Fruit fly (Drosophila melanogaster) whole organism, wandering third instar larva: ENCODE data around the gene CG2909.

ENCODE experiments used
- Abd-B ChIP-seq: fragments of >200 bp; optimal IDR thresholded peaks from 2 replicates; lab custom pipeline; 2017; ENCODE audit warnings: missing biosample characterization, missing genetic modification characterization
- CG32264 ChIP-seq: fragments of 200-800 bp; sonication (Bioruptor generic); optimal IDR thresholded peaks from 2 replicates; lab custom pipeline; 2016; ENCODE audit warnings: missing biosample characterization, missing genetic modification characterization
- CG9705 ChIP-seq: fragments of 200-800 bp; sonication (Bioruptor generic); optimal IDR thresholded peaks from 2 replicates; lab custom pipeline; 2018; ENCODE audit warnings: missing biosample characterization, mild to moderate bottlenecking, missing genetic modification characterization
- CrebA ChIP-seq: fragments of 200-800 bp; sonication (Bioruptor generic); optimal IDR thresholded peaks from 2 replicates; lab custom pipeline; 2016; ENCODE audit warnings: missing biosample characterization, mild to moderate bottlenecking, missing genetic modification characterization, borderline replicate concordance
- Dfd ChIP-seq: fragments of >200 bp; optimal IDR thresholded peaks from 2 replicates; lab custom pipeline; 2017; ENCODE audit warnings: missing biosample characterization, missing genetic modification characterization
- Dif ChIP-seq: fragments of 200-275, 200-300 bp; sonication (Bioruptor generic); optimal IDR thresholded peaks from 2 replicates; lab custom pipeline; 2018; ENCODE audit warnings: missing biosample characterization, missing genetic modification characterization; ENCODE audit not compliant: partially characterized antibody
- GATAd ChIP-seq: sonication (Bioruptor generic); optimal IDR thresholded peaks from 2 replicates; lab custom pipeline; 2016; ENCODE audit warnings: missing biosample characterization, missing genetic modification characterization
- HLH106 ChIP-seq: fragments of 200-800 bp; optimal IDR thresholded peaks from 3 replicates; lab custom pipeline; 2019; ENCODE audit warnings: missing biosample characterization, mild to moderate bottlenecking, missing genetic modification characterization, moderate library complexity
- Hnf4 ChIP-seq: fragments of 200-800 bp; sonication (Bioruptor generic); optimal IDR thresholded peaks from 2 replicates; lab custom pipeline; 2016; ENCODE audit warnings: missing biosample characterization, mild to moderate bottlenecking, missing genetic modification characterization
- Hr78 ChIP-seq: fragments of >200 bp; optimal IDR thresholded peaks from 2 replicates; lab custom pipeline; 2017; ENCODE audit warnings: missing biosample characterization, missing genetic modification characterization
- Hr83 ChIP-seq: fragments of 200-300 bp; sonication (Bioruptor generic); optimal IDR thresholded peaks from 2 replicates; lab custom pipeline; 2016; ENCODE audit warnings: missing biosample characterization, mild to moderate bottlenecking, missing genetic modification characterization, moderate library complexity; ENCODE audit not compliant: poor library complexity, severe bottlenecking
- Jra ChIP-seq: sonication (Bioruptor generic); optimal IDR thresholded peaks from 2 replicates; lab custom pipeline; 2016; ENCODE audit warnings: missing biosample characterization, missing genetic modification characterization
- Mio ChIP-seq: sonication (Bioruptor generic); optimal IDR thresholded peaks from 2 replicates; lab custom pipeline; 2016; ENCODE audit warnings: missing biosample characterization, missing genetic modification characterization
- Myc ChIP-seq: fragments of >200 bp; optimal IDR thresholded peaks from 2 replicates; lab custom pipeline; 2017
- N ChIP-seq: fragments of >200 bp; optimal IDR thresholded peaks from 2 replicates; lab custom pipeline; 2018; ENCODE audit warnings: missing biosample characterization, missing external identifiers, missing genetic modification characterization
- OdsH ChIP-seq: fragments of 200-800 bp; sonication (Bioruptor generic); optimal IDR thresholded peaks from 2 replicates; lab custom pipeline; 2016; ENCODE audit warnings: missing biosample characterization, mild to moderate bottlenecking, missing genetic modification characterization
- Rel ChIP-seq, 2 experiments: fragments of 200-800 bp; sonication (Bioruptor generic) in 1 of 2; optimal IDR thresholded peaks; 2 replicates in 1 of 2; 3 replicates in 1 of 2; lab custom pipeline; 2016 to 2019; ENCODE audit warnings: mild to moderate bottlenecking in 2 of 2, missing biosample characterization in 2 of 2, missing genetic modification characterization in 2 of 2, moderate library complexity in 1 of 2
- Sp1 ChIP-seq: fragments of 200-800 bp; sonication (Bioruptor generic); optimal IDR thresholded peaks from 3 replicates; lab custom pipeline; 2019; ENCODE audit warnings: missing biosample characterization, mild to moderate bottlenecking, missing genetic modification characterization, moderate library complexity
- Vsx2 ChIP-seq: fragments of 200-300, 225-300 bp; sonication (Bioruptor generic); optimal IDR thresholded peaks from 2 replicates; lab custom pipeline; 2018; ENCODE audit warnings: missing biosample characterization, missing genetic modification characterization; ENCODE audit not compliant: partially characterized antibody
- br ChIP-seq: fragments of 200-800 bp; sonication (Bioruptor generic); optimal IDR thresholded peaks from 2 replicates; lab custom pipeline; 2016; ENCODE audit warnings: missing biosample characterization, missing genetic modification characterization
- brk ChIP-seq: fragments of 200-800 bp; sonication (Bioruptor generic); optimal IDR thresholded peaks from 2 replicates; lab custom pipeline; 2016; ENCODE audit warnings: missing biosample characterization, mild to moderate bottlenecking, missing genetic modification characterization
- dl ChIP-seq, 2 experiments: fragments of 175-275, 200-275 bp in 1 of 2; fragments of 200-275 bp in 1 of 2; sonication (Bioruptor generic); optimal IDR thresholded peaks; lab custom pipeline; 2018; ENCODE audit warnings: mild to moderate bottlenecking in 2 of 2, missing biosample characterization in 2 of 2, missing genetic modification characterization in 2 of 2, moderate library complexity in 2 of 2; ENCODE audit not compliant: partially characterized antibody in 2 of 2, insufficient read depth in 1 of 2
- dmrt93B ChIP-seq: fragments of 200-800 bp; sonication (Bioruptor generic); optimal IDR thresholded peaks from 2 replicates; lab custom pipeline; 2018; ENCODE audit warnings: missing biosample characterization, mild to moderate bottlenecking, missing genetic modification characterization
- dsf ChIP-seq: sonication (Bioruptor generic); optimal IDR thresholded peaks from 2 replicates; lab custom pipeline; 2016; ENCODE audit warnings: missing biosample characterization, missing genetic modification characterization, borderline replicate concordance
- ey ChIP-seq: fragments of 200-800 bp; sonication (Bioruptor generic); optimal IDR thresholded peaks from 2 replicates; lab custom pipeline; 2016; ENCODE audit warnings: missing biosample characterization, missing genetic modification characterization
- foxo ChIP-seq, 2 experiments: fragments of 200-800 bp; sonication (Bioruptor generic); optimal IDR thresholded peaks; 2 replicates in 1 of 2; 3 replicates in 1 of 2; lab custom pipeline; 2016 to 2017; ENCODE audit warnings: missing biosample characterization in 2 of 2, missing genetic modification characterization in 2 of 2
- fru ChIP-seq: fragments of 200-800 bp; sonication (Bioruptor generic); optimal IDR thresholded peaks from 3 replicates; lab custom pipeline; 2016; ENCODE audit warnings: missing biosample characterization, mild to moderate bottlenecking, missing genetic modification characterization
- h ChIP-seq: fragments of 200-800 bp; sonication (Bioruptor generic); optimal IDR thresholded peaks from 3 replicates; lab custom pipeline; 2016; ENCODE audit warnings: missing biosample characterization, mild to moderate bottlenecking, missing genetic modification characterization
- jim ChIP-seq: fragments of 175-275, 200-325 bp; sonication (Bioruptor generic); optimal IDR thresholded peaks from 2 replicates; lab custom pipeline; 2016; ENCODE audit warnings: missing biosample characterization, mild to moderate bottlenecking, missing genetic modification characterization
- lola ChIP-seq: fragments of >200 bp; optimal IDR thresholded peaks from 2 replicates; lab custom pipeline; 2017; ENCODE audit warnings: missing biosample characterization, missing genetic modification characterization
- pan ChIP-seq: fragments of >200 bp; optimal IDR thresholded peaks from 2 replicates; lab custom pipeline; 2017
- psq ChIP-seq: fragments of 200-800 bp; sonication (Bioruptor generic); optimal IDR thresholded peaks from 3 replicates; lab custom pipeline; 2017; ENCODE audit warnings: missing biosample characterization, mild to moderate bottlenecking, missing genetic modification characterization, moderate library complexity
- rgr ChIP-seq: fragments of 200-800 bp; sonication (Bioruptor generic); optimal IDR thresholded peaks from 3 replicates; lab custom pipeline; 2016; ENCODE audit warnings: missing biosample characterization, mild to moderate bottlenecking, missing genetic modification characterization
- sage ChIP-seq: fragments of 200-800 bp; sonication (Bioruptor generic); optimal IDR thresholded peaks from 2 replicates; lab custom pipeline; 2016; ENCODE audit warnings: missing biosample characterization, mild to moderate bottlenecking, missing genetic modification characterization
- sv ChIP-seq: fragments of 200-800 bp; sonication (Bioruptor generic); optimal IDR thresholded peaks from 3 replicates; lab custom pipeline; 2016; ENCODE audit warnings: missing biosample characterization, missing genetic modification characterization
- tai ChIP-seq: sonication (Bioruptor generic); optimal IDR thresholded peaks from 2 replicates; lab custom pipeline; 2016; ENCODE audit warnings: missing biosample characterization, missing genetic modification characterization
- usp ChIP-seq: fragments of >200 bp; optimal IDR thresholded peaks from 2 replicates; lab custom pipeline; 2017; ENCODE audit warnings: missing biosample characterization, missing genetic modification characterization
- woc ChIP-seq: sonication (Bioruptor generic); optimal IDR thresholded peaks from 2 replicates; lab custom pipeline; 2016; ENCODE audit warnings: missing biosample characterization, mild to moderate bottlenecking, missing genetic modification characterization

Gene CG2909

DNA sequence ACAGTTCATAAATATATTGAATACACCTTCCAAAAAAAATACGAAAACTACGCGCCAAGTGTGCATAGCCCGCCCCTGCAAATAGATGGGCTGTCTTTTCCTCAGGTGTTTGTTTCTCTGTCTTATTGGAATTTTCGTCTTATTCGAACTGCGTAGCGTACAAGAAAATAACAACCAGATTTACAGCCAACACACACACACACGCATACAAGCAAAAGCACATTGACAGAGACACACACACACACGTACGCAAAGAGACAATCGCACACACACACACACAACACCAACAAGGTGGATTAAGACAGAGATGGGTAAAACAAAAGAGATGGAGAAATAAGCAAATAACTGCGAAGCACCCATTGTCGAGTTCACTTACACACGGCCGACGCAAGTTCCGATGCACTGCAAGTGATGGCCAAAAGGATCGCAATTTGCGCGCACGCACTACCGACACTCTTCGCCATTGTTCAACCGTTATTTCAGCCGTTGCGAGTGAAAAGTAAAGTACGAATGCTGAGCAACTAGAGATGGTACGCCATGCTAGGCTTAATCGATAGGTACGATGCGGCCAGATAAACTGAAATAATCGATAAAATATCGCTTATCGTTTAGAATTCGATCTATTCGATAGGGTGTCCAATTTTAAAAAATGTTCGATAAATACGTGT is 39.6 kb downstream of the CG2909 start:
- TF ChIP-seq h (GFP tag; lab: Kevin White, UChicago) (peak; percentile 49), woc (GFP tag; lab: Kevin White, UChicago) (no peak), CG32264 (no peak), Hr78 (GFP tag; lab: Kevin White, UChicago) (no peak), foxo (GFP tag; optimal IDR thresholded peaks at IDR 0.05; lab: Kevin White, UChicago) (peak in 1 of 2 experiments; percentile 50), Myc (no peak), Dfd (GFP tag; lab: Kevin White, UChicago) (no peak), lola (no peak), HLH106 (tag; lab: Kevin White, UChicago) (peak; percentile 6), psq (peak; percentile 7), ey (GFP tag; lab: Kevin White, UChicago) (no peak), CrebA (GFP tag; lab: Kevin White, UChicago) (no peak), N (GFP tag; lab: Kevin White, UChicago) (no peak), tai (GFP tag; lab: Kevin White, UChicago) (no peak), dmrt93B (no peak), sage (GFP tag; lab: Kevin White, UChicago) (no peak), Jra (peak; percentile 9), Sp1 (peak; percentile 54), Mio (no peak), rgr (GFP tag; lab: Kevin White, UChicago) (no peak), br (no peak), fru (GFP tag; lab: Kevin White, UChicago) (peak; percentile 27), CG9705 (no peak), OdsH (no peak), Hr83 (GFP tag; lab: Kevin White, UChicago) (no peak), Hnf4 (GFP tag; lab: Kevin White, UChicago) (no peak), GATAd (GFP tag; lab: Kevin White, UChicago) (no peak), brk (GFP tag; lab: Kevin White, UChicago) (no peak), dsf (GFP tag; lab: Kevin White, UChicago) (no peak), usp (GFP tag; lab: Kevin White, UChicago) (no peak), Abd-B (no peak), pan (lab: Kevin White, UChicago) (no peak), jim (no peak), Dif (GFP tag; lab: Kevin White, UChicago) (no peak), dl (GFP tag; optimal IDR thresholded peaks at IDR 0.05; lab: Kevin White, UChicago; ENCODE audit: insufficient read depth in 1 of 2, partially characterized antibody in 2 of 2) (no peak), Vsx2 (GFP tag; lab: Kevin White, UChicago) (no peak), Rel (GFP tag; optimal IDR thresholded peaks at IDR 0.05; lab: Kevin White, UChicago) (no peak), Rel (tag; optimal IDR thresholded peaks at IDR 0.05; lab: Kevin White, UChicago) (peak; percentile 57), sv (no peak)
- TF ChIP-seq, all 38 proteins: peak for 8

DNA sequence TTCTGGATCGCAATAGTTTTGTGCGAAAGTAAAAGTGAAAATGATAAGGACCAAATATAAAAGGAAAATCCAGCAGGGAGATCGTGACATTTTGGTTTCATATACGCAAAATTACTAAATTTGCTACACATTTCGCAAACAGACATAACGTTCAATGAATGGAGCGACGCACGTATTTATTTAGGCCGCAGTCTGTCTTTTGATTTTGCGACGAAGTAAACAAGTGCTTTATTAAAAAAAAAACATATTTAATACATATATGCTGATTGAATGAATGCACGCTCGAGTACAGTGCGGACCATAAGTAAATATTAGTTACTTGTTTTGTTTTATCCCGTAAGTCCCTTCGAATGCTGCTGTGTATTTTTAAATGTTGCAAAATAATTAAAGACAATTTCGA is 41.1 kb downstream of the CG2909 start, which contains the start of gene CG32679:
CG32679 (minus strand) TSS at position 101 of the 400 bp plus-strand sequence.
- TF ChIP-seq psq (no peak), Abd-B (no peak)

DNA sequence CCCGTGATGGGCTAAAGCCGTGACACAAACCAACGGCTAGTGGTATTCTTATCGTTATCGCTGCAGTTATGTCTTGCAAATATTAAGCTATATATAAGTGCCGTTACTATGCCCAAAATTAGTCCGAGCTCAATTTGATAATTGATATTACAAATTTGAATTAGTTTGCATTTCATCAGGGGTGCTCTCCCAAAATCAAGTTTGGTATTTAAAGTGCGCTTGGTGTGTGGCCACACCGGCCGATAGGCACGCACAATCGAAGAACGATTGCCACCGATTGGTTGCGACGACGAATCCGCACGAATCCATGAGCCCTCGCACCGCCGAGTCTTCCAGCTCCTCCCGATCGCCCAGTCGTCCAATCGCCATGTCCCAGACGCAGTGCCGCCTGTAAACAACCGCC is 41.5 kb downstream of the CG2909 start, which contains the start of gene CG17841:
CG17841 (plus strand) TSS at position 252 of the 403 bp plus-strand sequence.
- TF ChIP-seq lola (no peak), ey (GFP tag; lab: Kevin White, UChicago) (no peak), sage (GFP tag; lab: Kevin White, UChicago) (no peak), Hr78 (GFP tag; lab: Kevin White, UChicago) (no peak), jim (no peak), psq (no peak), br (no peak), sv (no peak), OdsH (no peak), dmrt93B (no peak), CrebA (GFP tag; lab: Kevin White, UChicago) (no peak), h (GFP tag; lab: Kevin White, UChicago) (no peak)
